In genomic region chrX:16422466-16423124, dm6 we compare ENCODE assay signal across 1 fruit fly cellular context.
TF ChIP-seq lines count a peak whose summit lies in the region.

hang (plus strand) TSS chrX:16422831.

TF ChIP-seq in whole organism, embryonic, 481 proteins besides CTCF, POLR2A, EP300 and RAD21 (continued from another document and continues in another):
- TF ChIP-seq ap (GFP tag; IDR thresholded peaks at IDR 0.05; lab: Robert Waterston, UW) (no peak), HHEX (GFP tag; optimal IDR thresholded peaks at IDR 0.05; lab: Kevin White, UChicago) (peak; percentile 56), dmrt11E (tag; optimal IDR thresholded peaks at IDR 0.05; lab: Kevin White, UChicago) (no peak), CG10654 (GFP tag; optimal IDR thresholded peaks at IDR 0.05; lab: Kevin White, UChicago) (peak; percentile 14), NfI (GFP tag; optimal IDR thresholded peaks at IDR 0.05; lab: Kevin White, UChicago) (peak; percentile 24), CG7963 (GFP tag; IDR thresholded peaks at IDR 0.05; lab: Robert Waterston, UW; ENCODE audit: partially characterized antibody) (peak; percentile 78), CG15269 (tag; optimal IDR thresholded peaks at IDR 0.05; lab: Kevin White, UChicago) (peak; percentile 2), CG10431 (GFP tag; optimal IDR thresholded peaks at IDR 0.05; lab: Kevin White, UChicago) (peak; percentile 41), salm (tag; optimal IDR thresholded peaks at IDR 0.05; lab: Kevin White, UChicago) (peak; percentile 27), her (GFP tag; optimal IDR thresholded peaks at IDR 0.05; lab: Kevin White, UChicago) (peak; percentile 35), sr (GFP tag; IDR thresholded peaks at IDR 0.05; lab: Robert Waterston, UW) (0 out of 3 replicates have a peak, but pooled peaks have one; percentile 7), NFAT (GFP tag; IDR thresholded peaks at IDR 0.05; lab: Robert Waterston, UW) (peak; percentile 66), Sox100B (GFP tag; optimal IDR thresholded peaks at IDR 0.05; lab: Kevin White, UChicago) (no peak), Fer1 (GFP tag; optimal IDR thresholded peaks at IDR 0.05; lab: Kevin White, UChicago) (peak; percentile 73), CG34376 (GFP tag; optimal IDR thresholded peaks at IDR 0.05; lab: Kevin White, UChicago) (peak; percentile 67), Myb (GFP tag; optimal IDR thresholded peaks at IDR 0.05; lab: Kevin White, UChicago) (peak; percentile 39), CG10147 (GFP tag; optimal IDR thresholded peaks at IDR 0.05; lab: Kevin White, UChicago) (peak; percentile 27), Rfx (GFP tag; IDR thresholded peaks at IDR 0.05; lab: Robert Waterston, UW) (peak; percentile 75), CG12391 (tag; optimal IDR thresholded peaks at IDR 0.05; lab: Kevin White, UChicago) (peak; percentile 7), Hey (tag; optimal IDR thresholded peaks at IDR 0.05; lab: Kevin White, UChicago) (no peak), croc (GFP tag; conservative IDR thresholded peaks at IDR 0.05; lab: Robert Waterston, UW) (no peak), Xrp1 (GFP tag; IDR thresholded peaks at IDR 0.05; lab: Robert Waterston, UW) (no peak), Xbp1 (GFP tag; optimal IDR thresholded peaks at IDR 0.05; lab: Kevin White, UChicago) (peak; percentile 23), yki (optimal IDR thresholded peaks at IDR 0.05; lab: Kevin White, UChicago) (no peak), CG9932 (GFP tag; IDR thresholded peaks at IDR 0.05; lab: Robert Waterston, UW) (peak; percentile 73), stc (GFP tag; IDR thresholded peaks at IDR 0.05; lab: Robert Waterston, UW) (peak; percentile 37; the same call in 1 of the 2 replicates), sob (GFP tag; IDR thresholded peaks at IDR 0.05; lab: Robert Waterston, UW) (peak; percentile 57), CG14441 (GFP tag; IDR thresholded peaks at IDR 0.05; lab: Robert Waterston, UW) (peak; percentile 49), CG8765 (GFP tag; IDR thresholded peaks at IDR 0.05; lab: Robert Waterston, UW) (no peak), D19A (tag; optimal IDR thresholded peaks at IDR 0.05; lab: Kevin White, UChicago) (peak; percentile 18), pros (GFP tag; optimal IDR thresholded peaks at IDR 0.05; lab: Kevin White, UChicago) (no peak), ERR (GFP tag; optimal IDR thresholded peaks at IDR 0.05; lab: Kevin White, UChicago) (peak; percentile 22), CG11695 (GFP tag; IDR thresholded peaks at IDR 0.05; lab: Robert Waterston, UW) (0 out of 3 replicates have a peak, but pooled peaks have one; percentile 15), CG4328 (GFP tag; optimal IDR thresholded peaks at IDR 0.05; lab: Kevin White, UChicago) (no peak), CG17829 (tag; optimal IDR thresholded peaks at IDR 0.05; lab: Kevin White, UChicago) (peak; percentile 53), D19B (GFP tag; optimal IDR thresholded peaks at IDR 0.05; lab: Kevin White, UChicago) (no peak), lbe (GFP tag; optimal IDR thresholded peaks at IDR 0.05; lab: Kevin White, UChicago) (peak; percentile 40), al (GFP tag; IDR thresholded peaks at IDR 0.05; lab: Robert Waterston, UW) (peak; percentile 32; the same call in 1 of the 2 replicates), bsh (GFP tag; optimal IDR thresholded peaks at IDR 0.05; lab: Kevin White, UChicago) (peak in 1 of 2 experiments; percentile 0), stwl (tag; optimal IDR thresholded peaks at IDR 0.05; lab: Kevin White, UChicago) (peak; percentile 31), CG9797 (GFP tag; optimal IDR thresholded peaks at IDR 0.05; lab: Kevin White, UChicago) (peak; percentile 91), gfzf (GFP tag; optimal IDR thresholded peaks at IDR 0.05; lab: Kevin White, UChicago) (peak; percentile 93), CG13624 (GFP tag; optimal IDR thresholded peaks at IDR 0.05; lab: Kevin White, UChicago) (peak; percentile 29), mld (GFP tag; IDR thresholded peaks at IDR 0.05; lab: Robert Waterston, UW; ENCODE audit: partially characterized antibody) (peak; percentile 77; the same call in 1 of the 3 replicates), knrl (GFP tag; IDR thresholded peaks at IDR 0.05; lab: Robert Waterston, UW; ENCODE audit: partially characterized antibody) (peak; percentile 80), bigmax (GFP tag; optimal IDR thresholded peaks at IDR 0.05; lab: Kevin White, UChicago) (peak; percentile 52), CG10462 (GFP tag; optimal IDR thresholded peaks at IDR 0.05; lab: Kevin White, UChicago) (no peak), pb (GFP tag; optimal IDR thresholded peaks at IDR 0.05; lab: Kevin White, UChicago) (peak; percentile 8), CG10543 (GFP tag; optimal IDR thresholded peaks at IDR 0.05; lab: Kevin White, UChicago) (peak; percentile 75), sens (GFP tag; lab: Kevin White, UChicago) (peak; percentile 65), Dll (GFP tag; IDR thresholded peaks at IDR 0.05; lab: Robert Waterston, UW; ENCODE audit: partially characterized antibody) (peak; percentile 66; the same call in 3 of the 4 replicates), E2f1 (GFP tag; IDR thresholded peaks at IDR 0.05; lab: Robert Waterston, UW) (peak; percentile 28; the same call in 1 of the 2 replicates), HLHmδ (GFP tag; optimal IDR thresholded peaks at IDR 0.05; lab: Kevin White, UChicago) (peak; percentile 53), Nf-YB (GFP tag; optimal IDR thresholded peaks at IDR 0.05; lab: Kevin White, UChicago) (peak; percentile 18), CG16813 (GFP tag; IDR thresholded peaks at IDR 0.05; lab: Robert Waterston, UW; ENCODE audit: partially characterized antibody) (peak; percentile 76), CG4730 (GFP tag; IDR thresholded peaks at IDR 0.05; lab: Robert Waterston, UW) (no peak), CrebB (tag; optimal IDR thresholded peaks at IDR 0.05; lab: Kevin White, UChicago) (peak; percentile 56), dm (GFP tag; optimal IDR thresholded peaks at IDR 0.05; lab: Kevin White, UChicago) (peak; percentile 3), peb (GFP tag; IDR thresholded peaks at IDR 0.05; lab: Robert Waterston, UW) (0 out of 2 replicates have a peak, but pooled peaks have one; percentile 10), HLH54F (GFP tag; optimal IDR thresholded peaks at IDR 0.05; lab: Kevin White, UChicago) (no peak), jumu (GFP tag; optimal IDR thresholded peaks at IDR 0.05; lab: Kevin White, UChicago) (peak; percentile 0), CG11456 (GFP tag; IDR thresholded peaks at IDR 0.05; lab: Robert Waterston, UW) (peak; percentile 70), hkb (optimal IDR thresholded peaks at IDR 0.05; lab: Kevin White, UChicago) (no peak), hkb (GFP tag; IDR thresholded peaks at IDR 0.05; lab: Robert Waterston, UW) (peak; percentile 61; the same call in 1 of the 2 replicates), wdn (GFP tag; IDR thresholded peaks at IDR 0.05; lab: Robert Waterston, UW) (0 out of 2 replicates have a peak, but pooled peaks have one; percentile 30), CG3407 (GFP tag; optimal IDR thresholded peaks at IDR 0.05; lab: Kevin White, UChicago) (peak; percentile 24), zfh1 (GFP tag; IDR thresholded peaks at IDR 0.05; lab: Robert Waterston, UW) (peak; percentile 49; the same call in 1 of the 3 replicates), rib (GFP tag; IDR thresholded peaks at IDR 0.05; lab: Robert Waterston, UW) (peak; percentile 81), dpn (GFP tag; optimal IDR thresholded peaks at IDR 0.05; lab: Kevin White, UChicago) (peak; percentile 28 to 36), CG14710 (tag; optimal IDR thresholded peaks at IDR 0.05; lab: Kevin White, UChicago) (peak; percentile 93), CG18764 (GFP tag; optimal IDR thresholded peaks at IDR 0.05; lab: Kevin White, UChicago) (no peak), grau (tag; optimal IDR thresholded peaks at IDR 0.05; lab: Kevin White, UChicago) (peak; percentile 22), CG14860 (GFP tag; IDR thresholded peaks at IDR 0.05; lab: Robert Waterston, UW; ENCODE audit: partially characterized antibody) (peak; percentile 15; the same call in 1 of the 3 replicates), Hsf (GFP tag; optimal IDR thresholded peaks at IDR 0.05; lab: Kevin White, UChicago) (peak; percentile 22), vvl (GFP tag; IDR thresholded peaks at IDR 0.05; lab: Robert Waterston, UW) (peak; percentile 66), CG10366 (GFP tag; IDR thresholded peaks at IDR 0.05; lab: Robert Waterston, UW) (no peak), fd102C (GFP tag; optimal IDR thresholded peaks at IDR 0.05; lab: Kevin White, UChicago) (no peak), esg (GFP tag; conservative IDR thresholded peaks at IDR 0.05; lab: Robert Waterston, UW) (no peak), CG12104 (GFP tag; optimal IDR thresholded peaks at IDR 0.05; lab: Kevin White, UChicago) (no peak), C15 (GFP tag; IDR thresholded peaks at IDR 0.05; lab: Robert Waterston, UW) (no peak), CG2116 (GFP tag; optimal IDR thresholded peaks at IDR 0.05; lab: Kevin White, UChicago) (peak; percentile 73), sna (GFP tag; IDR thresholded peaks at IDR 0.05; lab: Robert Waterston, UW; ENCODE audit: partially characterized antibody) (peak; percentile 57), Opbp (GFP tag; IDR thresholded peaks at IDR 0.05; lab: Robert Waterston, UW; ENCODE audit: partially characterized antibody) (peak; percentile 89), bbx (GFP tag; IDR thresholded peaks at IDR 0.05; lab: Robert Waterston, UW; ENCODE audit: partially characterized antibody) (peak; percentile 88), CG7786 (GFP tag; optimal IDR thresholded peaks at IDR 0.05; lab: Kevin White, UChicago) (no peak), Jarid2 (GFP tag; optimal IDR thresholded peaks at IDR 0.05; lab: Kevin White, UChicago) (peak; percentile 84), ash1 (GFP tag; optimal IDR thresholded peaks at IDR 0.05; lab: Kevin White, UChicago) (peak; percentile 60), org-1 (GFP tag; optimal IDR thresholded peaks at IDR 0.05; lab: Kevin White, UChicago) (peak; percentile 2), caup (GFP tag; optimal IDR thresholded peaks at IDR 0.05; lab: Kevin White, UChicago; ENCODE audit: severe bottlenecking) (peak; percentile 58), wek (GFP tag; optimal IDR thresholded peaks at IDR 0.05; lab: Kevin White, UChicago) (peak; percentile 5), YL-1 (GFP tag; optimal IDR thresholded peaks at IDR 0.05; lab: Kevin White, UChicago) (peak; percentile 39), CG33557 (GFP tag; optimal IDR thresholded peaks at IDR 0.05; lab: Kevin White, UChicago) (peak; percentile 9), pum (GFP tag; optimal IDR thresholded peaks at IDR 0.05; lab: Kevin White, UChicago) (no peak), Atf3 (GFP tag; optimal IDR thresholded peaks at IDR 0.05; lab: Kevin White, UChicago) (no peak), ems (GFP tag; optimal IDR thresholded peaks at IDR 0.05; lab: Kevin White, UChicago) (peak; percentile 60), CG32532 (GFP tag; IDR thresholded peaks at IDR 0.05; lab: Robert Waterston, UW) (peak; percentile 54), Nf-YA (GFP tag; IDR thresholded peaks at IDR 0.05; lab: Robert Waterston, UW) (no peak), H15 (GFP tag; IDR thresholded peaks at IDR 0.05; lab: Robert Waterston, UW) (0 out of 3 replicates have a peak, but pooled peaks have one; percentile 36), sqz (GFP tag; optimal IDR thresholded peaks at IDR 0.05; lab: Kevin White, UChicago) (peak; percentile 47), ftz-f1 (GFP tag; optimal IDR thresholded peaks at IDR 0.05; lab: Kevin White, UChicago) (no peak), BEAF-32 (GFP tag; optimal IDR thresholded peaks at IDR 0.05; lab: Kevin White, UChicago) (peak; percentile 90), CG2129 (GFP tag; IDR thresholded peaks at IDR 0.05; lab: Robert Waterston, UW; ENCODE audit: partially characterized antibody) (peak; percentile 34; the same call in 1 of the 2 replicates), Sox102F (GFP tag; optimal IDR thresholded peaks at IDR 0.05; lab: Kevin White, UChicago) (no peak), CG30403 (GFP tag; optimal IDR thresholded peaks at IDR 0.05; lab: Kevin White, UChicago) (peak; percentile 36), gro (GFP tag; optimal IDR thresholded peaks at IDR 0.05; lab: Kevin White, UChicago) (peak; percentile 65), da (GFP tag; optimal IDR thresholded peaks at IDR 0.05; lab: Kevin White, UChicago) (peak; percentile 4), hbn (GFP tag; IDR thresholded peaks at IDR 0.05; lab: Robert Waterston, UW; ENCODE audit: partially characterized antibody) (peak; percentile 67), z (GFP tag; IDR thresholded peaks at IDR 0.05; lab: Robert Waterston, UW) (no peak), CG9876 (GFP tag; optimal IDR thresholded peaks at IDR 0.05; lab: Kevin White, UChicago) (peak; percentile 38), CG8281 (tag; optimal IDR thresholded peaks at IDR 0.05; lab: Kevin White, UChicago) (no peak), Elba2 (GFP tag; optimal IDR thresholded peaks at IDR 0.05; lab: Kevin White, UChicago) (peak; percentile 35), CG31365 (tag; optimal IDR thresholded peaks at IDR 0.05; lab: Kevin White, UChicago) (peak; percentile 7), Ada2b (GFP tag; IDR thresholded peaks at IDR 0.05; lab: Robert Waterston, UW) (no peak), Sry-δ (GFP tag; optimal IDR thresholded peaks at IDR 0.05; lab: Kevin White, UChicago) (peak; percentile 95), gsb-n (tag; optimal IDR thresholded peaks at IDR 0.05; lab: Kevin White, UChicago) (no peak), maf-S (GFP tag; optimal IDR thresholded peaks at IDR 0.05; lab: Kevin White, UChicago) (no peak), mirr (GFP tag; optimal IDR thresholded peaks at IDR 0.05; lab: Kevin White, UChicago) (no peak), CG12071 (GFP tag; optimal IDR thresholded peaks at IDR 0.05; lab: Kevin White, UChicago) (peak; percentile 42), bab2 (GFP tag; optimal IDR thresholded peaks at IDR 0.05; lab: Kevin White, UChicago) (no peak), amos (GFP tag; IDR thresholded peaks at IDR 0.05; lab: Robert Waterston, UW; ENCODE audit: partially characterized antibody) (peak; percentile 91), B-H2 (GFP tag; optimal IDR thresholded peaks at IDR 0.05; lab: Kevin White, UChicago) (no peak), Tbp (GFP tag; optimal IDR thresholded peaks at IDR 0.05; lab: Kevin White, UChicago) (peak; percentile 41), zf30C (GFP tag; optimal IDR thresholded peaks at IDR 0.05; lab: Kevin White, UChicago) (no peak), Aef1 (GFP tag; IDR thresholded peaks at IDR 0.05; lab: Robert Waterston, UW) (peak; percentile 23; the same call in 1 of the 3 replicates), CG33213 (GFP tag; optimal IDR thresholded peaks at IDR 0.05; lab: Kevin White, UChicago) (peak; percentile 62), CG17186 (GFP tag; optimal IDR thresholded peaks at IDR 0.05; lab: Kevin White, UChicago) (peak; percentile 56), CG4707 (GFP tag; optimal IDR thresholded peaks at IDR 0.05; lab: Kevin White, UChicago) (peak; percentile 1), CG13287 (GFP tag; IDR thresholded peaks at IDR 0.05; lab: Robert Waterston, UW; ENCODE audit: partially characterized antibody) (peak; percentile 79)
